Worm (Caenorhabditis elegans) whole organism, early embryonic: Measurements from ENCODE around the gene F43C11.10.

Source experiments
- B0310.2 ChIP-seq: sonication (generic microtip); optimal IDR thresholded peaks from 2 replicates; lab custom pipeline; 2016; ENCODE audit warnings: mild to moderate bottlenecking, missing genetic modification characterization, missing compliant biosample characterization
- F13C5.2 ChIP-seq: sonication (generic microtip); optimal IDR thresholded peaks from 2 replicates; lab custom pipeline; 2017; ENCODE audit warnings: mild to moderate bottlenecking, missing genetic modification characterization, inconsistent platforms, missing compliant biosample characterization
- aly-1 ChIP-seq: sonication (generic microtip); optimal IDR thresholded peaks from 2 replicates; lab custom pipeline; 2016; ENCODE audit warnings: missing genetic modification characterization, missing compliant biosample characterization
- ama-1 ChIP-seq: fragments of 150-350 bp; optimal IDR thresholded peaks from 2 replicates; lab custom pipeline; 2014
- ceh-13 ChIP-seq: fragments of 200-800 bp; sonication (Bioruptor generic); optimal IDR thresholded peaks from 2 replicates; lab custom pipeline; 2018; ENCODE audit warnings: mild to moderate bottlenecking, missing genetic modification characterization, missing compliant biosample characterization
- ceh-36 ChIP-seq: sonication (generic microtip); optimal IDR thresholded peaks from 2 replicates; lab custom pipeline; 2016; ENCODE audit warnings: missing genetic modification characterization, inconsistent platforms, missing compliant biosample characterization
- ets-7 ChIP-seq: sonication (generic microtip); optimal IDR thresholded peaks from 2 replicates; lab custom pipeline; 2016; ENCODE audit warnings: missing genotype, missing genetic modification characterization, missing compliant biosample characterization
- flt-1 ChIP-seq: fragments of 200-800 bp; sonication (Bioruptor generic); IDR thresholded peaks from 2 replicates; pipeline ENCODE4 v1.3.6; 2022; ENCODE audit warnings: missing genetic modification characterization, missing compliant biosample characterization
- hmbx-1 ChIP-seq: sonication (generic microtip); optimal IDR thresholded peaks from 2 replicates; lab custom pipeline; 2016; ENCODE audit warnings: mild to moderate bottlenecking, missing genetic modification characterization, missing compliant biosample characterization
- hmg-4 ChIP-seq: fragments of 200-800 bp; sonication (Bioruptor generic); optimal IDR thresholded peaks from 2 replicates; lab custom pipeline; 2018; ENCODE audit warnings: mild to moderate bottlenecking, missing genetic modification characterization, missing compliant biosample characterization
- hnd-1 ChIP-seq: sonication (generic microtip); optimal IDR thresholded peaks from 2 replicates; lab custom pipeline; 2016; ENCODE audit warnings: missing genetic modification characterization, missing compliant biosample characterization
- pes-1 ChIP-seq: fragments of 200-800 bp; sonication (Bioruptor generic); IDR thresholded peaks from 2 replicates; pipeline ENCODE4 v1.3.6; 2022; ENCODE audit warnings: missing genetic modification reagents, missing genetic modification characterization, missing compliant biosample characterization
- scrt-1 ChIP-seq: fragments of 200-800 bp; sonication (Bioruptor generic); IDR thresholded peaks from 2 replicates; pipeline ENCODE4 v1.3.6; 2022; ENCODE audit warnings: missing genetic modification characterization, missing compliant biosample characterization
- sea-1 ChIP-seq: fragments of 200-800 bp; sonication (Bioruptor generic); conservative IDR thresholded peaks from 2 replicates; pipeline ENCODE4 v1.3.6; 2022; ENCODE audit warnings: missing genetic modification characterization, missing compliant biosample characterization
- tbx-11 ChIP-seq: fragments of 200-800 bp; sonication (Bioruptor generic); IDR thresholded peaks from 2 replicates; pipeline ENCODE4 v1.3.6; 2022; ENCODE audit warnings: missing genetic modification characterization, missing compliant biosample characterization
- tbx-37 ChIP-seq: fragments of 200-800 bp; sonication (Bioruptor generic); conservative IDR thresholded peaks from 2 replicates; pipeline ENCODE4 v1.3.6; 2022; ENCODE audit warnings: missing genetic modification reagents, missing genetic modification characterization, missing compliant biosample characterization
- tra-4 ChIP-seq: sonication (generic microtip); optimal IDR thresholded peaks from 2 replicates; lab custom pipeline; 2017; ENCODE audit warnings: missing genetic modification characterization, missing compliant biosample characterization

The F43C11.10 gene

ce11 chrII:2352546-2352945, at the start of gene F43C11.10:
Gene F43C11.10 (minus strand): TSS chrII:2352646.
- TF ChIP-seq ceh-13 (GFP tag; lab: Kevin White, UChicago) (no peak), ets-7 (tag; lab: Kevin White, UChicago) (no peak), B0310.2 (tag; lab: Kevin White, UChicago) (no peak), tbx-11 (GFP tag; lab: Robert Waterston, UW) (no peak), sea-1 (GFP tag; lab: Robert Waterston, UW) (no peak), hmbx-1 (tag; lab: Kevin White, UChicago) (no peak), flt-1 (GFP tag; lab: Robert Waterston, UW) (no peak), pes-1 (GFP tag; lab: Robert Waterston, UW) (no peak), tra-4 (no peak), ama-1 (lab: Kevin White, UChicago) (no peak)

- TF ChIP-seq hmg-4 (GFP tag; lab: Kevin White, UChicago) (no peak), ceh-36 (tag; lab: Kevin White, UChicago) (no peak), tbx-11 (GFP tag; lab: Robert Waterston, UW) (no peak), tbx-37 (no peak), ets-7 (tag; lab: Kevin White, UChicago) (no peak), scrt-1 (GFP tag; lab: Robert Waterston, UW) (no peak), F13C5.2 (tag; lab: Kevin White, UChicago) (no peak)
These were observed 47.4 kb upstream of the F43C11.10 start for ce11 chrII:2399810-2400209.

DNA sequence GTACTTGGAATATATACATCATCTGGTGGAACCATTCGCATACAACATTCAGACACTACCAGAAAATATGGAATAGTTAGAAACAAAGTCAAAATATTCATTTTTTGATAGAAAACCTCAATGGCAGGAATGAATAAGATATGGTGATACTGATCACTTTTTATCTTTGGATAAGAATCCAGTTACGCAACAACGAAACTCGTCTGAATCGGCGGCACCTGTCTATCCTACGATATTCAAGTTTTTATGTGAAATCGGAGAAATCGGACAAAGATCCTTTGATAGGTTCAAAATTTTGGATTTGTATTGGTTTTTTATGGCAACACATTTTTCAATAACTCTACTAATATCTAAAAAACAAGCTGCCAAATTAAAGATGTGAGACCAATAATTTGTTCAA, 46.4 kb upstream of the F43C11.10 start, which contains the start of gene F16G10.14:
Gene F16G10.14 (minus strand): TSS at position 101 of the 400 bp plus-strand sequence.
- no peak for TF ChIP-seq ceh-13 (GFP tag; lab: Kevin White, UChicago)
- no peak for TF ChIP-seq tbx-11 (GFP tag; lab: Robert Waterston, UW)
- no peak for TF ChIP-seq ets-7 (tag; lab: Kevin White, UChicago)
- no peak for TF ChIP-seq hmbx-1 (tag; lab: Kevin White, UChicago)
- no peak for TF ChIP-seq B0310.2 (tag; lab: Kevin White, UChicago)
- no peak for TF ChIP-seq ama-1 (lab: Kevin White, UChicago)
- TF ChIP-seq F13C5.2 (tag; lab: Kevin White, UChicago), result no peak
- TF ChIP-seq pes-1 (GFP tag; lab: Robert Waterston, UW), result no peak
- no peak for TF ChIP-seq hnd-1 (tag; lab: Kevin White, UChicago)
- TF ChIP-seq ceh-36 (tag; lab: Kevin White, UChicago), result no peak
- TF ChIP-seq tbx-37, result no peak
- TF ChIP-seq aly-1 (tag; lab: Kevin White, UChicago), result no peak
- no peak for TF ChIP-seq scrt-1 (GFP tag; lab: Robert Waterston, UW)
- no peak for TF ChIP-seq tra-4

DNA sequence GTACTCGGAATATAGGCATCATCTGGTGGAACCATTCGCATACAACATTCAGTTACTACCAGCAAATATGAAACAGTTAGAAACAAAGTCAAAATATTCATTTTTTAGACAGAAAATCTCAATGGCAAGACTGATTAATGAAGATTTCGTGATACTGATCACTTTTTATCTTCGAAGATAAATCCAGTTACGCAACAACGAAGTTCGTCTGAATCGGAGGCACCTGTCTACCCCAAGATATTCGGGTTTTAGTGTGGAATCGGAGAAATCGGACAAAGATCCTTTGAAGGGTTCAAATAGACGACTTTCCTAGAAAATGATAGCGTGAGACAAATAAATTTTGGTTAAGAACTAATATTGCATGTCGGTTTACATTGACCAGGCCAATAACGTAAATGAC, 43.4 kb upstream of the F43C11.10 start, which contains the start of gene F16G10.13:
Gene F16G10.13 (minus strand): TSS at position 101 of the 400 bp plus-strand sequence.
- no peak for TF ChIP-seq pes-1 (GFP tag; lab: Robert Waterston, UW)
- TF ChIP-seq ama-1 (lab: Kevin White, UChicago), result no peak
- no peak for TF ChIP-seq sea-1 (GFP tag; lab: Robert Waterston, UW)
- TF ChIP-seq tbx-11 (GFP tag; lab: Robert Waterston, UW), result no peak
- no peak for TF ChIP-seq B0310.2 (tag; lab: Kevin White, UChicago)
- TF ChIP-seq scrt-1 (GFP tag; lab: Robert Waterston, UW), result no peak
- TF ChIP-seq F13C5.2 (tag; lab: Kevin White, UChicago), result no peak
- TF ChIP-seq hnd-1 (tag; lab: Kevin White, UChicago), result no peak
- TF ChIP-seq tra-4, result no peak
- no peak for TF ChIP-seq hmbx-1 (tag; lab: Kevin White, UChicago)
- no peak for TF ChIP-seq ceh-36 (tag; lab: Kevin White, UChicago)
- no peak for TF ChIP-seq aly-1 (tag; lab: Kevin White, UChicago)
- TF ChIP-seq hmg-4 (GFP tag; lab: Kevin White, UChicago), result no peak
- no peak for TF ChIP-seq tbx-37
- no peak for TF ChIP-seq flt-1 (GFP tag; lab: Robert Waterston, UW)
- TF ChIP-seq ets-7 (tag; lab: Kevin White, UChicago), result no peak
- TF ChIP-seq ceh-13 (GFP tag; lab: Kevin White, UChicago), result no peak

- TF ChIP-seq ceh-13 (GFP tag; lab: Kevin White, UChicago) (no peak), hnd-1 (tag; lab: Kevin White, UChicago) (no peak), ceh-36 (tag; lab: Kevin White, UChicago) (no peak), ets-7 (tag; lab: Kevin White, UChicago) (no peak), B0310.2 (tag; lab: Kevin White, UChicago) (no peak), tbx-37 (no peak), tbx-11 (GFP tag; lab: Robert Waterston, UW) (no peak), aly-1 (tag; lab: Kevin White, UChicago) (no peak), F13C5.2 (tag; lab: Kevin White, UChicago) (no peak), sea-1 (GFP tag; lab: Robert Waterston, UW) (no peak), flt-1 (GFP tag; lab: Robert Waterston, UW) (no peak), tra-4 (no peak), ama-1 (lab: Kevin White, UChicago) (no peak), hmbx-1 (tag; lab: Kevin White, UChicago) (no peak), scrt-1 (GFP tag; lab: Robert Waterston, UW) (no peak), hmg-4 (GFP tag; lab: Kevin White, UChicago) (no peak), pes-1 (GFP tag; lab: Robert Waterston, UW) (no peak)
These were observed 41.4 kb upstream of the F43C11.10 start, which contains the start of gene F16G10.11 for ce11 chrII:2393821-2394220. Gene F16G10.11 (minus strand): TSS chrII:2393921.

DNA sequence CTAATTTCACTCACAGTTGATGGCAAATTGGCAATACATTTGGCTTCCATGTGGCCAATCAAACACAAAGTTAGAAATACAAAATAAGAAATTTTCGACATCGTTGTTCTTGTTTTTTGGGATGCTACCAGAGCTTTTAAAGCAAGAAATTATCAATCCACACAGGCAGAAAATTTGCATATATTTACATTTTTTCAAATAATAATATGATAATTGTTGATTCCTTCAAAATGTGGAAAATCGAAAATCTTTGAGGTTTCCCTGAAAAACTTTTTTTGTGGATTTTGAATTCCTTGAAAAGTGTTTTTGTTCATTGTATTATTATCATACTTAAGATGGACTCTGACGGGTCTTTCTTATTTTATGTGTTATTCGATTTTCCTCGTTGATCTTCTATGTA, 38.4 kb upstream of the F43C11.10 start, which contains the start of gene F16G10.10:
Gene F16G10.10 (minus strand): TSS at position 101 of the 400 bp plus-strand sequence.
- TF ChIP-seq scrt-1 (GFP tag; lab: Robert Waterston, UW) (no peak), pes-1 (GFP tag; lab: Robert Waterston, UW) (no peak), hmg-4 (GFP tag; lab: Kevin White, UChicago) (no peak), tra-4 (no peak), B0310.2 (tag; lab: Kevin White, UChicago) (no peak), hmbx-1 (tag; lab: Kevin White, UChicago) (no peak), hnd-1 (tag; lab: Kevin White, UChicago) (no peak), flt-1 (GFP tag; lab: Robert Waterston, UW) (no peak), tbx-37 (no peak), ets-7 (tag; lab: Kevin White, UChicago) (no peak), sea-1 (GFP tag; lab: Robert Waterston, UW) (no peak), tbx-11 (GFP tag; lab: Robert Waterston, UW) (no peak), ama-1 (lab: Kevin White, UChicago) (no peak), aly-1 (tag; lab: Kevin White, UChicago) (no peak), F13C5.2 (tag; lab: Kevin White, UChicago) (no peak), ceh-13 (GFP tag; lab: Kevin White, UChicago) (no peak)
